Worm (Caenorhabditis elegans) whole organism, late embryonic: ENCODE measurements around the gene ncr-1.

ENCODE experiments used
- C08G9.2 ChIP-seq: sonication (generic microtip); optimal IDR thresholded peaks from 2 replicates; lab custom pipeline; 2016; ENCODE audit warnings: mild to moderate bottlenecking, missing genetic modification characterization, moderate library complexity, missing compliant biosample characterization
- K02D7.2 ChIP-seq: sonication (generic microtip); optimal IDR thresholded peaks from 2 replicates; lab custom pipeline; 2017; ENCODE audit warnings: mild to moderate bottlenecking, missing genetic modification characterization, missing compliant biosample characterization
- K09A11.1 ChIP-seq: sonication (generic microtip); optimal IDR thresholded peaks from 2 replicates; lab custom pipeline; 2017; ENCODE audit warnings: antibody characterized with exemption, mild to moderate bottlenecking, missing genetic modification characterization, missing compliant biosample characterization; ENCODE audit not compliant: insufficient read depth
- T23F11.4 ChIP-seq: fragments of 200-800 bp; sonication (Bioruptor generic); optimal IDR thresholded peaks from 2 replicates; lab custom pipeline; 2018; ENCODE audit warnings: mild to moderate bottlenecking, missing genetic modification characterization, missing compliant biosample characterization
- ahr-1 ChIP-seq: sonication (generic microtip); optimal IDR thresholded peaks from 2 replicates; lab custom pipeline; 2016; ENCODE audit warnings: missing genetic modification characterization, missing compliant biosample characterization
- ama-1 ChIP-seq: fragments of 150-350 bp; optimal IDR thresholded peaks from 2 replicates; lab custom pipeline; 2014
- ceh-14 ChIP-seq: sonication (generic microtip); optimal IDR thresholded peaks from 2 replicates; lab custom pipeline; 2016; ENCODE audit warnings: missing genotype, missing genetic modification characterization, missing compliant biosample characterization
- ceh-18 ChIP-seq: sonication (generic microtip); optimal IDR thresholded peaks from 2 replicates; lab custom pipeline; 2016; ENCODE audit warnings: missing genetic modification characterization, missing compliant biosample characterization
- ceh-2 ChIP-seq: sonication (generic microtip); optimal IDR thresholded peaks from 2 replicates; lab custom pipeline; 2016; ENCODE audit warnings: missing genotype, missing genetic modification characterization, missing compliant biosample characterization
- ceh-24 ChIP-seq: sonication (generic microtip); optimal IDR thresholded peaks from 2 replicates; lab custom pipeline; 2016; ENCODE audit warnings: mild to moderate bottlenecking, missing genetic modification characterization, missing compliant biosample characterization
- ceh-31 ChIP-seq: sonication (generic microtip); optimal IDR thresholded peaks from 2 replicates; lab custom pipeline; 2016; ENCODE audit warnings: missing genetic modification characterization, missing compliant biosample characterization
- ceh-34 ChIP-seq: sonication (generic microtip); optimal IDR thresholded peaks from 2 replicates; lab custom pipeline; 2016; ENCODE audit warnings: mild to moderate bottlenecking, missing genetic modification characterization, missing compliant biosample characterization
- ceh-48 ChIP-seq: sonication (generic microtip); optimal IDR thresholded peaks from 2 replicates; lab custom pipeline; 2016; ENCODE audit warnings: missing genetic modification characterization, inconsistent platforms, missing compliant biosample characterization
- dve-1 ChIP-seq: sonication (generic microtip); optimal IDR thresholded peaks from 2 replicates; lab custom pipeline; 2017; ENCODE audit warnings: antibody characterized with exemption, mild to moderate bottlenecking, missing genetic modification characterization, missing compliant biosample characterization
- elt-2 ChIP-seq: sonication (generic microtip); optimal IDR thresholded peaks from 2 replicates; lab custom pipeline; 2016; ENCODE audit warnings: missing genetic modification reagents, missing genetic modification characterization, missing compliant biosample characterization
- ets-4 ChIP-seq: sonication (generic microtip); optimal IDR thresholded peaks from 2 replicates; lab custom pipeline; 2016; ENCODE audit warnings: missing genetic modification characterization, missing compliant biosample characterization
- fkh-10 ChIP-seq: fragments of 150-350 bp; optimal IDR thresholded peaks from 2 replicates; lab custom pipeline; 2014; ENCODE audit warnings: missing biosample characterization, missing genetic modification reagents, missing genetic modification characterization
- fkh-6 ChIP-seq: sonication (generic microtip); optimal IDR thresholded peaks from 2 replicates; lab custom pipeline; 2016; ENCODE audit warnings: missing genetic modification characterization, missing compliant biosample characterization
- hlh-15 ChIP-seq: sonication (generic microtip); optimal IDR thresholded peaks from 2 replicates; lab custom pipeline; 2016; ENCODE audit warnings: missing genetic modification characterization, missing compliant biosample characterization
- hlh-30 ChIP-seq: sonication (generic microtip); optimal IDR thresholded peaks from 2 replicates; lab custom pipeline; 2017; ENCODE audit warnings: antibody characterized with exemption, missing genetic modification characterization, missing compliant biosample characterization; ENCODE audit not compliant: insufficient read depth
- hlh-6 ChIP-seq: sonication (generic microtip); optimal IDR thresholded peaks from 2 replicates; lab custom pipeline; 2016; ENCODE audit warnings: missing genotype, missing genetic modification characterization, missing compliant biosample characterization
- hlh-8 ChIP-seq: sonication (generic microtip); optimal IDR thresholded peaks from 2 replicates; lab custom pipeline; 2016; ENCODE audit warnings: missing genotype, missing genetic modification characterization, missing compliant biosample characterization
- lim-6 ChIP-seq: sonication (generic microtip); optimal IDR thresholded peaks from 2 replicates; lab custom pipeline; 2016; ENCODE audit warnings: missing genetic modification characterization, missing compliant biosample characterization
- madf-2 ChIP-seq: sonication (generic microtip); optimal IDR thresholded peaks from 2 replicates; lab custom pipeline; 2017; ENCODE audit warnings: missing genetic modification characterization, missing compliant biosample characterization
- mec-3 ChIP-seq: sonication (generic microtip); optimal IDR thresholded peaks from 2 replicates; lab custom pipeline; 2016; ENCODE audit warnings: borderline replicate concordance, missing genetic modification characterization, missing compliant biosample characterization
- nfya-1 ChIP-seq: sonication (generic microtip); optimal IDR thresholded peaks from 2 replicates; lab custom pipeline; 2017; ENCODE audit warnings: missing genetic modification characterization, mild to moderate bottlenecking, missing compliant biosample characterization, antibody characterized with exemption, moderate library complexity
- nhr-11 ChIP-seq: fragments of 150-350 bp; optimal IDR thresholded peaks from 2 replicates; lab custom pipeline; 2014; ENCODE audit warnings: missing biosample characterization, missing genetic modification characterization
- nhr-232 ChIP-seq: sonication (generic microtip); optimal IDR thresholded peaks from 2 replicates; lab custom pipeline; 2016; ENCODE audit warnings: missing genetic modification characterization, missing compliant biosample characterization
- odd-2 ChIP-seq: sonication (generic microtip); optimal IDR thresholded peaks from 2 replicates; lab custom pipeline; 2017; ENCODE audit warnings: antibody characterized with exemption, mild to moderate bottlenecking, missing genetic modification characterization, missing compliant biosample characterization
- pag-3 ChIP-seq: sonication (generic microtip); optimal IDR thresholded peaks from 2 replicates; lab custom pipeline; 2016; ENCODE audit warnings: missing compliant biosample characterization, missing genetic modification characterization, borderline replicate concordance
- pat-9 ChIP-seq: fragments of 200-800 bp; sonication (Bioruptor generic); optimal IDR thresholded peaks from 2 replicates; lab custom pipeline; 2018; ENCODE audit warnings: mild to moderate bottlenecking, missing genetic modification characterization, moderate library complexity, missing compliant biosample characterization
- pax-1 ChIP-seq: fragments of 150-350 bp; optimal IDR thresholded peaks from 2 replicates; lab custom pipeline; 2014; ENCODE audit warnings: missing biosample characterization, missing genetic modification characterization
- pha-2 ChIP-seq: sonication (generic microtip); optimal IDR thresholded peaks from 2 replicates; lab custom pipeline; 2017; ENCODE audit warnings: mild to moderate bottlenecking, missing genetic modification characterization, missing compliant biosample characterization
- pros-1 ChIP-seq: fragments of 150-350 bp; optimal IDR thresholded peaks from 2 replicates; lab custom pipeline; 2014; ENCODE audit warnings: missing biosample characterization, missing genetic modification reagents, missing genetic modification characterization
- rnt-1 ChIP-seq: sonication (generic microtip); optimal IDR thresholded peaks from 2 replicates; lab custom pipeline; 2016; ENCODE audit warnings: missing genetic modification characterization, missing compliant biosample characterization
- sdc-2 ChIP-seq: sonication (generic microtip); optimal IDR thresholded peaks from 2 replicates; lab custom pipeline; 2016; ENCODE audit warnings: missing genotype, missing genetic modification characterization, missing compliant biosample characterization
- sox-2 ChIP-seq: fragments of 200-800 bp; sonication (Bioruptor generic); IDR thresholded peaks from 2 replicates; pipeline ENCODE4 v1.3.6; 2022; ENCODE audit warnings: missing genetic modification reagents, missing genetic modification characterization, missing compliant biosample characterization
- sox-4 ChIP-seq: sonication (generic microtip); optimal IDR thresholded peaks from 2 replicates; lab custom pipeline; 2017; ENCODE audit warnings: mild to moderate bottlenecking, missing genetic modification characterization, inconsistent platforms, missing compliant biosample characterization
- syd-9 ChIP-seq: sonication (generic microtip); optimal IDR thresholded peaks from 2 replicates; lab custom pipeline; 2016; ENCODE audit warnings: mild to moderate bottlenecking, missing genetic modification characterization, moderate library complexity, missing compliant biosample characterization
- tbx-2 ChIP-seq: sonication (generic microtip); optimal IDR thresholded peaks from 2 replicates; lab custom pipeline; 2016; ENCODE audit warnings: missing genetic modification characterization, missing compliant biosample characterization
- tbx-7 ChIP-seq: sonication (generic microtip); optimal IDR thresholded peaks from 2 replicates; lab custom pipeline; 2016; ENCODE audit warnings: missing genotype, missing genetic modification characterization, missing compliant biosample characterization
- ttx-3 ChIP-seq: sonication (generic microtip); optimal IDR thresholded peaks from 2 replicates; lab custom pipeline; 2016; ENCODE audit warnings: missing genetic modification reagents, missing genetic modification characterization, missing compliant biosample characterization
- unc-42 ChIP-seq: sonication (generic microtip); optimal IDR thresholded peaks from 2 replicates; lab custom pipeline; 2016; ENCODE audit warnings: missing genotype, missing genetic modification characterization, missing compliant biosample characterization
- unc-55 ChIP-seq: sonication (generic microtip); optimal IDR thresholded peaks from 2 replicates; lab custom pipeline; 2017; ENCODE audit warnings: missing biosample characterization, missing genetic modification reagents, missing genetic modification characterization
- unc-86 ChIP-seq: sonication (generic microtip); optimal IDR thresholded peaks from 2 replicates; lab custom pipeline; 2016; ENCODE audit warnings: missing genetic modification characterization, missing compliant biosample characterization
- zip-5 ChIP-seq: sonication (generic microtip); optimal IDR thresholded peaks from 2 replicates; lab custom pipeline; 2016; ENCODE audit warnings: missing genetic modification characterization, missing compliant biosample characterization
- ztf-16 ChIP-seq: sonication (generic microtip); optimal IDR thresholded peaks from 2 replicates; lab custom pipeline; 2017; ENCODE audit warnings: missing genetic modification characterization, missing compliant biosample characterization

Gene ncr-1

ce11 chrX:4462390-4462789 lies 26.3 kb downstream of the ncr-1 start, which contains the start of gene atg-16.1 (continued):
- TF ChIP-seq ceh-31 (tag; lab: Kevin White, UChicago): peak; percentile 9
- TF ChIP-seq C08G9.2 (tag; lab: Kevin White, UChicago): no peak
- no peak for TF ChIP-seq nhr-232 (tag; lab: Kevin White, UChicago)

- peak; percentile 69 for TF ChIP-seq sdc-2 (tag; lab: Kevin White, UChicago)
- TF ChIP-seq ceh-14 (tag; lab: Kevin White, UChicago): peak; percentile 1
- TF ChIP-seq rnt-1 (tag; lab: Kevin White, UChicago): peak; percentile 33
- peak; percentile 73 for TF ChIP-seq ceh-31 (tag; lab: Kevin White, UChicago)
- peak; percentile 100 for TF ChIP-seq ceh-48
- TF ChIP-seq ceh-2 (tag; lab: Kevin White, UChicago): peak; percentile 32
- peak; percentile 35 for TF ChIP-seq unc-42
- TF ChIP-seq sox-2 (GFP tag; lab: Robert Waterston, UW): no peak
- no peak for TF ChIP-seq mec-3 (tag; lab: Kevin White, UChicago)
- peak; percentile 18 for TF ChIP-seq hlh-30
- TF ChIP-seq ceh-18 (tag; lab: Kevin White, UChicago): peak; percentile 4
- peak; percentile 41 for TF ChIP-seq unc-55 (GFP tag; lab: Kevin White, UChicago)
- TF ChIP-seq ets-4 (tag; lab: Kevin White, UChicago): no peak
- TF ChIP-seq ceh-34 (tag; lab: Kevin White, UChicago): peak; percentile 18
- TF ChIP-seq tbx-2 (tag; lab: Kevin White, UChicago): peak; percentile 29
- peak; percentile 61 for TF ChIP-seq nfya-1
- peak; percentile 55 for TF ChIP-seq elt-2 (tag; lab: Kevin White, UChicago)
- peak; percentile 0 for TF ChIP-seq pha-2 (tag; lab: Kevin White, UChicago)
- no peak for TF ChIP-seq pros-1 (tag; lab: Kevin White, UChicago)
- TF ChIP-seq madf-2 (tag; lab: Kevin White, UChicago): no peak
- TF ChIP-seq tbx-7: no peak
These were observed 30.8 kb downstream of the ncr-1 start, which contains the start of gene aps-2 for ce11 chrX:4457853-4458322. Gene aps-2, plus strand, starts transcription at chrX:4458272.

ce11 chrX:4453820-4454219 lies 34.8 kb downstream of the ncr-1 start, which contains the start of gene F02E8.4:
Gene F02E8.4, plus strand, starts transcription at chrX:4454120.
- TF ChIP-seq K09A11.1 (no peak), nhr-232 (tag; lab: Kevin White, UChicago) (no peak), zip-5 (no peak), fkh-10 (no peak), pax-1 (tag; lab: Kevin White, UChicago) (no peak), dve-1 (tag; lab: Kevin White, UChicago) (no peak), pros-1 (tag; lab: Kevin White, UChicago) (no peak), ama-1 (lab: Kevin White, UChicago) (no peak), hlh-8 (tag; lab: Kevin White, UChicago) (no peak), ahr-1 (no peak), ceh-24 (tag; lab: Kevin White, UChicago) (no peak), K02D7.2 (tag; lab: Kevin White, UChicago) (no peak), rnt-1 (tag; lab: Kevin White, UChicago) (no peak), odd-2 (no peak), sox-4 (no peak), ceh-18 (tag; lab: Kevin White, UChicago) (no peak), ztf-16 (no peak), mec-3 (tag; lab: Kevin White, UChicago) (no peak), ceh-34 (tag; lab: Kevin White, UChicago) (no peak)

- no peak for TF ChIP-seq ceh-24 (tag; lab: Kevin White, UChicago)
- TF ChIP-seq pag-3 (tag; lab: Kevin White, UChicago): no peak
- TF ChIP-seq unc-86 (tag; lab: Kevin White, UChicago): no peak
- TF ChIP-seq T23F11.4: no peak
- TF ChIP-seq ttx-3: no peak
- TF ChIP-seq tbx-7: no peak
- no peak for TF ChIP-seq lim-6 (tag; lab: Kevin White, UChicago)
- no peak for TF ChIP-seq hlh-15
- TF ChIP-seq sdc-2 (tag; lab: Kevin White, UChicago): no peak
- no peak for TF ChIP-seq pat-9 (tag; lab: Kevin White, UChicago)
- no peak for TF ChIP-seq mec-3 (tag; lab: Kevin White, UChicago)
- no peak for TF ChIP-seq nhr-11
- TF ChIP-seq sox-2 (GFP tag; lab: Robert Waterston, UW): no peak
- TF ChIP-seq fkh-6: no peak
- no peak for TF ChIP-seq ceh-34 (tag; lab: Kevin White, UChicago)
- TF ChIP-seq syd-9: no peak
- no peak for TF ChIP-seq tbx-2 (tag; lab: Kevin White, UChicago)
- no peak for TF ChIP-seq dve-1 (tag; lab: Kevin White, UChicago)
- TF ChIP-seq hlh-6 (tag; lab: Kevin White, UChicago): no peak
These were observed 35.6 kb downstream of the ncr-1 start for ce11 chrX:4453101-4453500.
